Worm (Caenorhabditis elegans) whole organism, early embryonic: Measurements from ENCODE around the gene hmit-1.1.

Experiments
- B0310.2 ChIP-seq: sonication (generic microtip); optimal IDR thresholded peaks from 2 replicates; lab custom pipeline; 2016; ENCODE audit warnings: mild to moderate bottlenecking, missing genetic modification characterization, missing compliant biosample characterization
- F13C5.2 ChIP-seq: sonication (generic microtip); optimal IDR thresholded peaks from 2 replicates; lab custom pipeline; 2017; ENCODE audit warnings: mild to moderate bottlenecking, missing genetic modification characterization, inconsistent platforms, missing compliant biosample characterization
- aly-1 ChIP-seq: sonication (generic microtip); optimal IDR thresholded peaks from 2 replicates; lab custom pipeline; 2016; ENCODE audit warnings: missing genetic modification characterization, missing compliant biosample characterization
- ama-1 ChIP-seq: fragments of 150-350 bp; optimal IDR thresholded peaks from 2 replicates; lab custom pipeline; 2014
- ceh-13 ChIP-seq: fragments of 200-800 bp; sonication (Bioruptor generic); optimal IDR thresholded peaks from 2 replicates; lab custom pipeline; 2018; ENCODE audit warnings: mild to moderate bottlenecking, missing genetic modification characterization, missing compliant biosample characterization
- ceh-36 ChIP-seq: sonication (generic microtip); optimal IDR thresholded peaks from 2 replicates; lab custom pipeline; 2016; ENCODE audit warnings: missing genetic modification characterization, inconsistent platforms, missing compliant biosample characterization
- ets-7 ChIP-seq: sonication (generic microtip); optimal IDR thresholded peaks from 2 replicates; lab custom pipeline; 2016; ENCODE audit warnings: missing genotype, missing genetic modification characterization, missing compliant biosample characterization
- flt-1 ChIP-seq: fragments of 200-800 bp; sonication (Bioruptor generic); IDR thresholded peaks from 2 replicates; pipeline ENCODE4 v1.3.6; 2022; ENCODE audit warnings: missing genetic modification characterization, missing compliant biosample characterization
- hmbx-1 ChIP-seq: sonication (generic microtip); optimal IDR thresholded peaks from 2 replicates; lab custom pipeline; 2016; ENCODE audit warnings: mild to moderate bottlenecking, missing genetic modification characterization, missing compliant biosample characterization
- hmg-4 ChIP-seq: fragments of 200-800 bp; sonication (Bioruptor generic); optimal IDR thresholded peaks from 2 replicates; lab custom pipeline; 2018; ENCODE audit warnings: mild to moderate bottlenecking, missing genetic modification characterization, missing compliant biosample characterization
- hnd-1 ChIP-seq: sonication (generic microtip); optimal IDR thresholded peaks from 2 replicates; lab custom pipeline; 2016; ENCODE audit warnings: missing genetic modification characterization, missing compliant biosample characterization
- pes-1 ChIP-seq: fragments of 200-800 bp; sonication (Bioruptor generic); IDR thresholded peaks from 2 replicates; pipeline ENCODE4 v1.3.6; 2022; ENCODE audit warnings: missing genetic modification reagents, missing genetic modification characterization, missing compliant biosample characterization
- scrt-1 ChIP-seq: fragments of 200-800 bp; sonication (Bioruptor generic); IDR thresholded peaks from 2 replicates; pipeline ENCODE4 v1.3.6; 2022; ENCODE audit warnings: missing genetic modification characterization, missing compliant biosample characterization
- sea-1 ChIP-seq: fragments of 200-800 bp; sonication (Bioruptor generic); conservative IDR thresholded peaks from 2 replicates; pipeline ENCODE4 v1.3.6; 2022; ENCODE audit warnings: missing genetic modification characterization, missing compliant biosample characterization
- tbx-11 ChIP-seq: fragments of 200-800 bp; sonication (Bioruptor generic); IDR thresholded peaks from 2 replicates; pipeline ENCODE4 v1.3.6; 2022; ENCODE audit warnings: missing genetic modification characterization, missing compliant biosample characterization
- tbx-37 ChIP-seq: fragments of 200-800 bp; sonication (Bioruptor generic); conservative IDR thresholded peaks from 2 replicates; pipeline ENCODE4 v1.3.6; 2022; ENCODE audit warnings: missing genetic modification reagents, missing genetic modification characterization, missing compliant biosample characterization
- tra-4 ChIP-seq: sonication (generic microtip); optimal IDR thresholded peaks from 2 replicates; lab custom pipeline; 2017; ENCODE audit warnings: missing genetic modification characterization, missing compliant biosample characterization

hmit-1.1 gene

ce11 chrV:18516496-18516895, at the start of gene hmit-1.1:
TSS of gene hmit-1.1 (plus strand) at chrV:18516789.
- TF ChIP-seq tbx-11 (GFP tag; lab: Robert Waterston, UW) (no peak), hmg-4 (GFP tag; lab: Kevin White, UChicago) (no peak), hmbx-1 (tag; lab: Kevin White, UChicago) (no peak), hnd-1 (no peak), B0310.2 (tag; lab: Kevin White, UChicago) (no peak), flt-1 (GFP tag; lab: Robert Waterston, UW) (no peak), ets-7 (no peak)

DNA sequence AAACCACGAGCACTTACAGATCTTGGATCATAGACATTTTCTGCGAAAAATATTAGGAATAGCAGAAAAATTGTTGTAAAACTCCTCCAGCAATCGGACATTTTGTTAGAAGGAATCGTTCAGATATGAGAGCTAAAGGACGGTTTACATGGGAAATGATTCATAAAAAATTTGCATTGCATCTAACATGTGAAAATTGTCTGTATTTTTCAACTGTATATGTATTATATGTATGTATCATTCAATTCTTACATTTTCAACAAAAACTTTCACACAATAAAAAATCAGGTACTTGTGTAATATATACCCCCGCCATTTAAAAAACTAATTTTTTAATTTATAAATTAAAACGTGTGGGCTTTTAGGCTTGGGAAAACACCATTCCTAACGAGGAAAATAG, 48.5 kb upstream of the hmit-1.1 start, which contains the start of gene ZK228.13:
ZK228.13 (minus strand) TSS at position 101 of the 400 bp plus-strand sequence.
- no peak for TF ChIP-seq scrt-1 (GFP tag; lab: Robert Waterston, UW)
- no peak for TF ChIP-seq hmg-4 (GFP tag; lab: Kevin White, UChicago)
- TF ChIP-seq B0310.2 (tag; lab: Kevin White, UChicago): no peak

- TF ChIP-seq tbx-11 (GFP tag; lab: Robert Waterston, UW): no peak
- TF ChIP-seq ama-1 (lab: Kevin White, UChicago): no peak
- TF ChIP-seq hnd-1: no peak
- TF ChIP-seq hmg-4 (GFP tag; lab: Kevin White, UChicago): no peak
- no peak for TF ChIP-seq tbx-37
Observed at ce11 chrV:18473415-18473814, 43.2 kb upstream of the hmit-1.1 start, which contains the start of gene srh-182. TSS of gene srh-182 (minus strand) at chrV:18473515.

ce11 chrV:18474223-18474622, 42.4 kb upstream of the hmit-1.1 start, which contains the start of gene srh-181:
TSS of gene srh-181 (plus strand) at chrV:18474523.
- TF ChIP-seq F13C5.2 (tag; lab: Kevin White, UChicago) (no peak), ceh-36 (tag; lab: Kevin White, UChicago) (no peak), scrt-1 (GFP tag; lab: Robert Waterston, UW) (no peak), tbx-11 (GFP tag; lab: Robert Waterston, UW) (no peak), hmg-4 (GFP tag; lab: Kevin White, UChicago) (no peak), ceh-13 (GFP tag; lab: Kevin White, UChicago) (no peak), tbx-37 (no peak), flt-1 (GFP tag; lab: Robert Waterston, UW) (no peak), B0310.2 (tag; lab: Kevin White, UChicago) (no peak), ets-7 (no peak), pes-1 (no peak), hnd-1 (no peak), hmbx-1 (tag; lab: Kevin White, UChicago) (no peak), tra-4 (tag; lab: Kevin White, UChicago) (no peak), aly-1 (tag; lab: Kevin White, UChicago) (no peak)

- TF ChIP-seq F13C5.2 (tag; lab: Kevin White, UChicago): no peak
Observed at ce11 chrV:18476090-18476489, 40.5 kb upstream of the hmit-1.1 start, which contains the start of gene srh-179. TSS of gene srh-179 (plus strand) at chrV:18476390.

- TF ChIP-seq ceh-13 (GFP tag; lab: Kevin White, UChicago) (no peak), tra-4 (tag; lab: Kevin White, UChicago) (no peak), ama-1 (lab: Kevin White, UChicago) (no peak), hmg-4 (GFP tag; lab: Kevin White, UChicago) (no peak), hnd-1 (no peak), F13C5.2 (tag; lab: Kevin White, UChicago) (no peak), tbx-37 (no peak), flt-1 (GFP tag; lab: Robert Waterston, UW) (no peak), B0310.2 (tag; lab: Kevin White, UChicago) (no peak), ceh-36 (tag; lab: Kevin White, UChicago) (no peak), ets-7 (no peak), pes-1 (no peak), tbx-11 (GFP tag; lab: Robert Waterston, UW) (no peak), sea-1 (no peak)
Observed at ce11 chrV:18480231-18480630, 36.4 kb upstream of the hmit-1.1 start, which contains the start of gene srh-178. TSS of gene srh-178 (minus strand) at chrV:18480331.

DNA sequence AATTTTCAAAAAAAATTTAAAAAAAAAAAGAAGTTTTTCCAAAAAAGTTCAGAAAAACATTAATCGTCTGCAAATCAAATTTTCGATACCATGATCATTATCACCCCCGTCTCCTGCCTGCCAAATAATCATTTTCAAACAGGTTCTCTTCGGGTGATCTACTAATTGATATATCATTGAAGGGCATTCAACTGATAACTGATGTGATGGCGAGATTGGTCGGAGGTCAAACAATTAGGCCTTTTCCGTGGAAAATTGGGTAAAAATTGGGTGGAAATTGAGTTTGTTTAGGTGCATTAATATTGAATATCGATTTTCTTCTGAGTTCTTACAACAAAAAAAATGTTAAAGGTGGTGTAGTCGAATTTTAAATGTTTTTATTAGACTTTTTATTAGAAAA, 29.4 kb upstream of the hmit-1.1 start, which contains the start of gene Y51A2D.18:
Y51A2D.18 (minus strand) TSS at position 101 of the 400 bp plus-strand sequence.
- TF ChIP-seq tbx-37 (no peak), hmbx-1 (tag; lab: Kevin White, UChicago) (no peak), pes-1 (no peak), scrt-1 (GFP tag; lab: Robert Waterston, UW) (no peak), hmg-4 (GFP tag; lab: Kevin White, UChicago) (no peak), ceh-13 (GFP tag; lab: Kevin White, UChicago) (no peak), tbx-11 (GFP tag; lab: Robert Waterston, UW) (no peak), ets-7 (no peak), hnd-1 (no peak), ceh-36 (tag; lab: Kevin White, UChicago) (no peak)

- TF ChIP-seq hmg-4 (GFP tag; lab: Kevin White, UChicago) (peak; percentile 33), F13C5.2 (tag; lab: Kevin White, UChicago) (peak; percentile 58), hmbx-1 (tag; lab: Kevin White, UChicago) (no peak)
Observed at ce11 chrV:18490284-18490832, 26.2 kb upstream of the hmit-1.1 start.

- no peak for TF ChIP-seq pes-1
Observed at ce11 chrV:18491961-18492360, 24.6 kb upstream of the hmit-1.1 start, which contains the start of gene slo-1. TSS of gene slo-1 (plus strand) at chrV:18492261.
